Fruit fly (Drosophila melanogaster) whole organism, embryonic: ENCODE measurements around the gene CG6937.

ENCODE experiments used
- Atf-2 ChIP-seq: fragments of 200-800 bp; sonication (Bioruptor generic); optimal IDR thresholded peaks from 2 replicates; lab custom pipeline; 2016; ENCODE audit warnings: missing biosample characterization, missing genetic modification characterization
- CG10147 ChIP-seq: fragments of 200-800 bp; sonication (Bioruptor generic); optimal IDR thresholded peaks from 2 replicates; lab custom pipeline; 2019; ENCODE audit warnings: missing biosample characterization, mild to moderate bottlenecking, missing genetic modification characterization, moderate library complexity
- CG10431 ChIP-seq: fragments of 200-800 bp; sonication (Bioruptor generic); optimal IDR thresholded peaks from 3 replicates; lab custom pipeline; 2018; ENCODE audit warnings: missing biosample characterization, mild to moderate bottlenecking, missing genetic modification characterization
- CG10462 ChIP-seq: fragments of 200-800 bp; sonication (Bioruptor generic); optimal IDR thresholded peaks from 2 replicates; lab custom pipeline; 2016; ENCODE audit warnings: missing biosample characterization, missing genetic modification characterization
- CG11560 ChIP-seq: fragments of 200-800 bp; sonication (Bioruptor generic); IDR thresholded peaks from 3 replicates; pipeline ENCODE4 v1.3.6; 2022; ENCODE audit warnings: missing biosample characterization, missing genetic modification characterization
- CG11695 ChIP-seq: fragments of 200-800 bp; sonication (Bioruptor generic); IDR thresholded peaks from 3 replicates; pipeline ENCODE4 v1.3.6; 2022; ENCODE audit warnings: missing biosample characterization, missing genetic modification characterization
- CG11723 ChIP-seq: fragments of 200-800 bp; sonication (Bioruptor generic); optimal IDR thresholded peaks from 2 replicates; lab custom pipeline; 2017; ENCODE audit warnings: missing biosample characterization, mild to moderate bottlenecking, missing genetic modification characterization
- CG13775 ChIP-seq: fragments of 200-800 bp; sonication (Bioruptor generic); optimal IDR thresholded peaks from 3 replicates; lab custom pipeline; 2017; ENCODE audit warnings: missing biosample characterization, mild to moderate bottlenecking, missing genetic modification characterization
- CG15073 ChIP-seq: fragments of 200-800 bp; sonication (Bioruptor generic); optimal IDR thresholded peaks from 2 replicates; lab custom pipeline; 2016; ENCODE audit warnings: missing biosample characterization, missing genetic modification characterization
- CG1529 ChIP-seq: fragments of 200-800 bp; sonication (Bioruptor generic); optimal IDR thresholded peaks from 3 replicates; lab custom pipeline; 2018; ENCODE audit warnings: missing biosample characterization, missing genetic modification characterization
- CG16779 ChIP-seq: fragments of 200-800 bp; sonication (Bioruptor generic); IDR thresholded peaks from 2 replicates; pipeline ENCODE4 v1.3.6; 2022; ENCODE audit warnings: missing biosample characterization, missing genetic modification characterization
- CG16863 ChIP-seq: fragments of 200-800 bp; sonication (Bioruptor generic); optimal IDR thresholded peaks from 3 replicates; lab custom pipeline; 2016; ENCODE audit warnings: missing biosample characterization, missing genetic modification characterization
- CG17802 ChIP-seq: fragments of 200-800 bp; sonication (Bioruptor generic); optimal IDR thresholded peaks from 2 replicates; lab custom pipeline; 2018; ENCODE audit warnings: missing biosample characterization, mild to moderate bottlenecking, missing genetic modification characterization, moderate library complexity
- CG2875 ChIP-seq: fragments of 200-800 bp; sonication (Bioruptor generic); optimal IDR thresholded peaks from 2 replicates; lab custom pipeline; 2017; ENCODE audit warnings: missing biosample characterization, mild to moderate bottlenecking, missing genetic modification characterization, missing genetic modification reagents
- CG4820 ChIP-seq: fragments of 200-800 bp; sonication (Bioruptor generic); optimal IDR thresholded peaks from 3 replicates; lab custom pipeline; 2016; ENCODE audit warnings: missing biosample characterization, missing genetic modification characterization
- CG6254 ChIP-seq: fragments of 200-800 bp; sonication (Bioruptor generic); optimal IDR thresholded peaks from 3 replicates; lab custom pipeline; 2017; ENCODE audit warnings: mild to moderate bottlenecking, missing biosample characterization, missing genetic modification reagents, missing genetic modification characterization
- CG8290 ChIP-seq, 3 experiments: fragments of 200-800 bp; sonication (Bioruptor generic); optimal IDR thresholded peaks; 2 replicates each; lab custom pipeline; 2016 to 2019; ENCODE audit warnings: missing biosample characterization in 3 of 3, missing genetic modification characterization in 3 of 3, mild to moderate bottlenecking in 2 of 3, moderate library complexity in 1 of 3
- CG8359 ChIP-seq: fragments of 200-800 bp; sonication (Bioruptor generic); optimal IDR thresholded peaks from 2 replicates; lab custom pipeline; 2017; ENCODE audit warnings: missing biosample characterization, mild to moderate bottlenecking, missing genetic modification characterization, borderline replicate concordance
- Doc2 ChIP-seq: fragments of 200-800 bp; sonication (Bioruptor generic); IDR thresholded peaks from 2 replicates; pipeline ENCODE4 v1.3.6; 2022; ENCODE audit warnings: missing biosample characterization, missing genetic modification characterization
- E2f1 ChIP-seq: fragments of 200-800 bp; sonication (Bioruptor generic); IDR thresholded peaks from 2 replicates; pipeline ENCODE4 v1.3.6; 2022; ENCODE audit warnings: missing biosample characterization, missing genetic modification characterization
- Eip74EF ChIP-seq, 2 experiments: fragments of 200-800 bp in 1 of 2; fragments of >200 bp in 1 of 2; sonication (Bioruptor generic) in 1 of 2; optimal IDR thresholded peaks; 2 replicates each; lab custom pipeline; 2017 to 2019; ENCODE audit warnings: missing biosample characterization in 2 of 2, missing genetic modification characterization in 2 of 2, mild to moderate bottlenecking in 1 of 2, moderate library complexity in 1 of 2
- GATAe ChIP-seq: fragments of 200-800 bp; sonication (Bioruptor generic); conservative IDR thresholded peaks from 2 replicates; pipeline ENCODE4 v1.3.6; 2022; ENCODE audit warnings: missing biosample characterization, missing genetic modification characterization
- Kr ChIP-seq: fragments of 200-800 bp; sonication (Bioruptor generic); optimal IDR thresholded peaks from 2 replicates; lab custom pipeline; 2017; ENCODE audit warnings: missing biosample characterization, mild to moderate bottlenecking, missing genetic modification characterization
- Oaz ChIP-seq: fragments of 200-800 bp; sonication (Bioruptor generic); IDR thresholded peaks from 2 replicates; pipeline ENCODE4 v1.3.6; 2022; ENCODE audit warnings: missing biosample characterization, missing genetic modification characterization
- Ravus ChIP-seq: fragments of 200-800 bp; sonication (Bioruptor generic); IDR thresholded peaks from 2 replicates; pipeline ENCODE4 v1.3.6; 2022; ENCODE audit warnings: missing biosample characterization, missing genetic modification characterization
- Side ChIP-seq: fragments of 200-800 bp; sonication (Bioruptor generic); optimal IDR thresholded peaks from 2 replicates; lab custom pipeline; 2016; ENCODE audit warnings: missing biosample characterization, missing genetic modification characterization
- Spps ChIP-seq: fragments of 200-800 bp; sonication (Bioruptor generic); optimal IDR thresholded peaks from 2 replicates; lab custom pipeline; 2018; ENCODE audit warnings: missing biosample characterization, mild to moderate bottlenecking, missing genetic modification characterization
- Tbp ChIP-seq: fragments of >200 bp; optimal IDR thresholded peaks from 2 replicates; lab custom pipeline; 2018; ENCODE audit warnings: missing biosample characterization, missing genetic modification characterization
- Trl ChIP-seq, 3 experiments: fragments of >200 bp in 2 of 3; fragments of 200-800 bp in 1 of 3; sonication (Bioruptor generic) in 1 of 3; optimal IDR thresholded peaks; 2 replicates in 1 of 3; 3 replicates in 2 of 3; lab custom pipeline; 2016 to 2017; ENCODE audit warnings: missing biosample characterization in 1 of 3, missing genetic modification characterization in 1 of 3
- Vsx1 ChIP-seq: fragments of 200-800 bp; sonication (Bioruptor generic); optimal IDR thresholded peaks from 2 replicates; lab custom pipeline; 2017; ENCODE audit warnings: missing biosample characterization, mild to moderate bottlenecking, missing genetic modification characterization, missing genetic modification reagents
- az2 ChIP-seq: fragments of 200-800 bp; sonication (Bioruptor generic); optimal IDR thresholded peaks from 3 replicates; lab custom pipeline; 2016; ENCODE audit warnings: missing biosample characterization, missing genetic modification characterization
- br ChIP-seq: fragments of >200 bp; optimal IDR thresholded peaks from 2 replicates; lab custom pipeline; 2017
- ci ChIP-seq: fragments of 200-800 bp; sonication (Bioruptor generic); IDR thresholded peaks from 3 replicates; pipeline ENCODE4 v1.3.6; 2022; ENCODE audit warnings: missing biosample characterization, missing genetic modification characterization
- cwo ChIP-seq: fragments of 200-800 bp; sonication (Bioruptor generic); optimal IDR thresholded peaks from 3 replicates; lab custom pipeline; 2017; ENCODE audit warnings: missing biosample characterization, missing genetic modification characterization, mild to moderate bottlenecking, moderate library complexity, missing genetic modification reagents
- fd3F ChIP-seq: fragments of 200-800 bp; sonication (Bioruptor generic); optimal IDR thresholded peaks from 2 replicates; lab custom pipeline; 2018; ENCODE audit warnings: missing biosample characterization, mild to moderate bottlenecking, missing genetic modification characterization, moderate library complexity
- ind ChIP-seq: fragments of 200-800 bp; sonication (Bioruptor generic); optimal IDR thresholded peaks from 3 replicates; lab custom pipeline; 2016; ENCODE audit warnings: missing biosample characterization, missing genetic modification characterization
- jumu ChIP-seq: fragments of 200-800 bp; sonication (Bioruptor generic); optimal IDR thresholded peaks from 3 replicates; lab custom pipeline; 2016; ENCODE audit warnings: missing biosample characterization, missing genetic modification characterization
- kni ChIP-seq: fragments of 200-800 bp; sonication (Bioruptor generic); optimal IDR thresholded peaks from 3 replicates; lab custom pipeline; 2017; ENCODE audit warnings: mild to moderate bottlenecking, missing biosample characterization, missing genetic modification reagents, missing genetic modification characterization
- lilli ChIP-seq: fragments of 200-800 bp; sonication (Bioruptor generic); optimal IDR thresholded peaks from 3 replicates; lab custom pipeline; 2016; ENCODE audit warnings: missing biosample characterization, missing genetic modification characterization
- nau ChIP-seq: fragments of 200-800 bp; sonication (Bioruptor generic); optimal IDR thresholded peaks from 3 replicates; lab custom pipeline; 2017; ENCODE audit warnings: missing biosample characterization, mild to moderate bottlenecking, missing genetic modification characterization, missing genetic modification reagents
- nerfin-1 ChIP-seq: fragments of 200-800 bp; sonication (Bioruptor generic); optimal IDR thresholded peaks from 3 replicates; lab custom pipeline; 2019; ENCODE audit warnings: missing biosample characterization, mild to moderate bottlenecking, missing genetic modification characterization, moderate library complexity
- otp ChIP-seq: fragments of 200-800 bp; sonication (Bioruptor generic); IDR thresholded peaks from 3 replicates; pipeline ENCODE4, ENCODE4 v1.3.6; 2022; ENCODE audit warnings: missing biosample characterization, missing genetic modification characterization
- pros ChIP-seq: fragments of 200-800 bp; sonication (Bioruptor generic); optimal IDR thresholded peaks from 3 replicates; lab custom pipeline; 2019; ENCODE audit warnings: missing biosample characterization, mild to moderate bottlenecking, missing genetic modification characterization, moderate library complexity
- rib ChIP-seq: fragments of 200-800 bp; sonication (Bioruptor generic); IDR thresholded peaks from 2 replicates; pipeline ENCODE4 v1.3.6; 2022; ENCODE audit warnings: missing biosample characterization, missing genetic modification characterization
- salm ChIP-seq: fragments of 200-800 bp; sonication (Bioruptor generic); optimal IDR thresholded peaks from 2 replicates; lab custom pipeline; 2018; ENCODE audit warnings: missing biosample characterization, mild to moderate bottlenecking, missing genetic modification characterization
- sug ChIP-seq: fragments of 200-800 bp; optimal IDR thresholded peaks from 2 replicates; lab custom pipeline; 2019; ENCODE audit warnings: missing biosample characterization, mild to moderate bottlenecking, missing genetic modification characterization, moderate library complexity
- tap ChIP-seq: fragments of 200-800 bp; optimal IDR thresholded peaks from 3 replicates; lab custom pipeline; 2019; ENCODE audit warnings: missing biosample characterization, mild to moderate bottlenecking, missing genetic modification characterization, moderate library complexity
- usp ChIP-seq: fragments of >200 bp; optimal IDR thresholded peaks from 2 replicates; lab custom pipeline; 2017; ENCODE audit warnings: missing biosample characterization, missing genetic modification characterization
- z ChIP-seq: fragments of 200-800 bp; sonication (Bioruptor generic); IDR thresholded peaks from 3 replicates; pipeline ENCODE4 v1.3.6; 2022; ENCODE audit warnings: missing biosample characterization, missing genetic modification characterization
- zen ChIP-seq: fragments of 200-800 bp; sonication (Bioruptor generic); optimal IDR thresholded peaks from 3 replicates; lab custom pipeline; 2018; ENCODE audit warnings: missing biosample characterization, mild to moderate bottlenecking, missing genetic modification characterization, moderate library complexity

CG6937 gene

dm6 chr3R:22624737-22625136 lies 40.2 kb downstream of the CG6937 start (continued):
- no peak for TF ChIP-seq tap (tag; lab: Kevin White, UChicago)
- no peak for TF ChIP-seq Vsx1 (GFP tag; lab: Kevin White, UChicago)
- no peak for TF ChIP-seq pros (GFP tag; lab: Kevin White, UChicago)
- TF ChIP-seq kni (GFP tag; lab: Kevin White, UChicago): no peak
- TF ChIP-seq CG10431 (GFP tag; lab: Kevin White, UChicago): no peak
- TF ChIP-seq CG17802 (tag; lab: Kevin White, UChicago): peak; percentile 29
- peak; percentile 53 for TF ChIP-seq lilli (GFP tag; lab: Kevin White, UChicago)
- TF ChIP-seq otp (GFP tag; lab: Robert Waterston, UW): peak; percentile 81; the same call in 2 of the 3 replicates
- no peak for TF ChIP-seq CG10462
- TF ChIP-seq CG1529: no peak
- no peak for TF ChIP-seq rib
- 0 out of 3 replicates have a peak, but pooled peaks have one; percentile 34 for TF ChIP-seq CG11695
- no peak for TF ChIP-seq CG8359
- no peak for TF ChIP-seq Spps (tag; lab: Kevin White, UChicago)
- peak; percentile 91 for TF ChIP-seq ci (GFP tag; lab: Robert Waterston, UW)
- no peak for TF ChIP-seq GATAe (GFP tag; lab: Robert Waterston, UW)
- TF ChIP-seq br (lab: Kevin White, UChicago): no peak
- TF ChIP-seq salm (tag; lab: Kevin White, UChicago): peak; percentile 26
- TF ChIP-seq CG10147: no peak
- no peak for TF ChIP-seq sug
- TF ChIP-seq cwo (GFP tag; lab: Kevin White, UChicago): no peak
- peak; percentile 26 for TF ChIP-seq CG6254 (GFP tag; lab: Kevin White, UChicago)
- TF ChIP-seq Ravus (GFP tag; lab: Robert Waterston, UW): peak; percentile 14; the same call in 1 of the 2 replicates
- TF ChIP-seq az2 (GFP tag; lab: Kevin White, UChicago): peak; percentile 72
- peak; percentile 48 for TF ChIP-seq CG4820 (GFP tag; lab: Kevin White, UChicago)
- TF ChIP-seq Eip74EF (GFP tag; optimal IDR thresholded peaks at IDR 0.05; lab: Kevin White, UChicago): no peak
- TF ChIP-seq Tbp: no peak
- no peak for TF ChIP-seq nau (GFP tag; lab: Kevin White, UChicago)
- TF ChIP-seq CG16779 (GFP tag; lab: Robert Waterston, UW): no peak
- no peak for TF ChIP-seq Doc2 (GFP tag; lab: Robert Waterston, UW)
- peak; percentile 16 for TF ChIP-seq CG13775 (GFP tag; lab: Kevin White, UChicago)
- TF ChIP-seq fd3F (GFP tag; lab: Kevin White, UChicago): no peak
- peak; percentile 57; the same call in 1 of the 2 replicates for TF ChIP-seq Oaz (GFP tag; lab: Robert Waterston, UW)
- TF ChIP-seq Kr: no peak
- TF ChIP-seq CG8290 (GFP tag; optimal IDR thresholded peaks at IDR 0.05; lab: Kevin White, UChicago): no peak
- TF ChIP-seq CG8290 (tag; optimal IDR thresholded peaks at IDR 0.05; lab: Kevin White, UChicago): no peak
- peak; percentile 72 for TF ChIP-seq ind (GFP tag; lab: Kevin White, UChicago)
- no peak for TF ChIP-seq CG11723 (GFP tag; lab: Kevin White, UChicago)
- 0 out of 3 replicates have a peak, but pooled peaks have one; percentile 57 for TF ChIP-seq CG11560 (tag; lab: Robert Waterston, UW)
- TF ChIP-seq jumu: peak; percentile 59
- peak; percentile 11 for TF ChIP-seq nerfin-1 (tag; lab: Kevin White, UChicago)
- no peak for TF ChIP-seq Side (GFP tag; lab: Kevin White, UChicago)
- TF ChIP-seq z (GFP tag; lab: Robert Waterston, UW): no peak
- peak; percentile 26 for TF ChIP-seq Atf-2 (GFP tag; lab: Kevin White, UChicago)
- TF ChIP-seq E2f1 (GFP tag; lab: Robert Waterston, UW): peak; percentile 33
- TF ChIP-seq Trl (optimal IDR thresholded peaks at IDR 0.05; lab: Kevin White, UChicago): no peak
- TF ChIP-seq Trl (GFP tag; optimal IDR thresholded peaks at IDR 0.05; lab: Kevin White, UChicago): peak; percentile 60
- TF ChIP-seq CG15073: no peak
- peak; percentile 46 for TF ChIP-seq zen
- TF ChIP-seq usp (GFP tag; lab: Kevin White, UChicago): no peak
- TF ChIP-seq CG2875 (GFP tag; lab: Kevin White, UChicago): peak; percentile 54
- TF ChIP-seq CG16863 (GFP tag; lab: Kevin White, UChicago): peak; percentile 71
